Fruit fly (Drosophila melanogaster): ENCODE data around the gene Gba1a.
A peak's percentile ranks its signal among the peaks of the same experiment; 100 is the strongest.

Gba1a gene

dm6 chr3R:23657357-23658318 is 42.8 kb upstream of the Gba1a start (continued):
- TF ChIP-seq Elba2 (GFP tag; optimal IDR thresholded peaks at IDR 0.05), result no peak
- TF ChIP-seq CG4360 (GFP tag; IDR thresholded peaks at IDR 0.05), result peak; percentile 32; the same call in 1 of the 2 replicates
- peak; percentile 84 for TF ChIP-seq ac (GFP tag; optimal IDR thresholded peaks at IDR 0.05)
- peak; percentile 72 for TF ChIP-seq fd64A (GFP tag; optimal IDR thresholded peaks at IDR 0.05)
- TF ChIP-seq PHDP (tag; optimal IDR thresholded peaks at IDR 0.05), result peak; percentile 43
- TF ChIP-seq phol (tag; optimal IDR thresholded peaks at IDR 0.05), result peak; percentile 24
- no peak for TF ChIP-seq dati (GFP tag; IDR thresholded peaks at IDR 0.05)
- TF ChIP-seq CG12104 (GFP tag; optimal IDR thresholded peaks at IDR 0.05), result peak; percentile 52
- no peak for TF ChIP-seq CG18476 (GFP tag; optimal IDR thresholded peaks at IDR 0.05)
- peak; percentile 63 for TF ChIP-seq CG8924 (tag; optimal IDR thresholded peaks at IDR 0.05)
- TF ChIP-seq corto (GFP tag; optimal IDR thresholded peaks at IDR 0.05), result no peak
- TF ChIP-seq sima (GFP tag; optimal IDR thresholded peaks at IDR 0.05), result peak; percentile 28
- TF ChIP-seq CG7928 (GFP tag; optimal IDR thresholded peaks at IDR 0.05), result peak; percentile 38
- TF ChIP-seq CG17359 (tag; optimal IDR thresholded peaks at IDR 0.05), result peak; percentile 61
- peak; percentile 42 for TF ChIP-seq CG2116 (GFP tag; optimal IDR thresholded peaks at IDR 0.05)
- TF ChIP-seq Usf (GFP tag; optimal IDR thresholded peaks at IDR 0.05), result peak; percentile 16
- TF ChIP-seq CG3065 (GFP tag; optimal IDR thresholded peaks at IDR 0.05), result peak; percentile 25
- peak; percentile 52 for TF ChIP-seq CG31365 (tag; optimal IDR thresholded peaks at IDR 0.05)
- no peak for TF ChIP-seq D (optimal IDR thresholded peaks at IDR 0.05)
- peak; percentile 75 for TF ChIP-seq D (GFP tag; optimal IDR thresholded peaks at IDR 0.05)
- peak; percentile 58 for TF ChIP-seq CG4328 (GFP tag; optimal IDR thresholded peaks at IDR 0.05)
- peak; percentile 66 for TF ChIP-seq shn (GFP tag; optimal IDR thresholded peaks at IDR 0.05)
- 0 out of 2 replicates have a peak, but pooled peaks have one; percentile 34 for TF ChIP-seq wdn (GFP tag; IDR thresholded peaks at IDR 0.05)
- TF ChIP-seq Oli (tag; optimal IDR thresholded peaks at IDR 0.05), result peak; percentile 31
- peak; percentile 9 for TF ChIP-seq Antp (GFP tag; optimal IDR thresholded peaks at IDR 0.05)
- peak; percentile 51 for TF ChIP-seq CG6854 (GFP tag; optimal IDR thresholded peaks at IDR 0.05)
- TF ChIP-seq peb (GFP tag; IDR thresholded peaks at IDR 0.05), result no peak
- peak; percentile 50; the same call in 1 of the 2 replicates for TF ChIP-seq CG32767 (GFP tag; IDR thresholded peaks at IDR 0.05)
- peak; percentile 35 for TF ChIP-seq cwo (GFP tag; optimal IDR thresholded peaks at IDR 0.05)
- TF ChIP-seq Ptx1 (GFP tag; IDR thresholded peaks at IDR 0.05), result peak; percentile 61
- TF ChIP-seq ERR (GFP tag; optimal IDR thresholded peaks at IDR 0.05), result no peak
- peak; percentile 38 for TF ChIP-seq trh (GFP tag; optimal IDR thresholded peaks at IDR 0.05)
- TF ChIP-seq CG10462 (GFP tag; optimal IDR thresholded peaks at IDR 0.05), result peak; percentile 58
- TF ChIP-seq CG6765 (GFP tag; optimal IDR thresholded peaks at IDR 0.05), result peak; percentile 62
- no peak for TF ChIP-seq Dfd (GFP tag; optimal IDR thresholded peaks at IDR 0.05)
- peak; percentile 21; the same call in 1 of the 2 replicates for TF ChIP-seq CG4404 (GFP tag; IDR thresholded peaks at IDR 0.05)
- TF ChIP-seq Kr (GFP tag; optimal IDR thresholded peaks at IDR 0.05), result peak; percentile 97
- TF ChIP-seq YL-1 (GFP tag; optimal IDR thresholded peaks at IDR 0.05), result peak; percentile 62
- peak; percentile 62 for TF ChIP-seq CG11723 (GFP tag; optimal IDR thresholded peaks at IDR 0.05)
- TF ChIP-seq CG32772 (GFP tag; IDR thresholded peaks at IDR 0.05), result peak; percentile 65
- TF ChIP-seq jumu (GFP tag; optimal IDR thresholded peaks at IDR 0.05), result peak; percentile 5
- peak; percentile 30 for TF ChIP-seq Mad (GFP tag; optimal IDR thresholded peaks at IDR 0.05)
- TF ChIP-seq CG6683 (GFP tag; optimal IDR thresholded peaks at IDR 0.05), result peak; percentile 45
- TF ChIP-seq gcm (GFP tag; optimal IDR thresholded peaks at IDR 0.05), result peak; percentile 73
- peak; percentile 78 for TF ChIP-seq Side (GFP tag; optimal IDR thresholded peaks at IDR 0.05)
- peak; percentile 87 for TF ChIP-seq CG11398 (GFP tag; optimal IDR thresholded peaks at IDR 0.05)
- TF ChIP-seq mirr (GFP tag; optimal IDR thresholded peaks at IDR 0.05), result peak; percentile 76
- TF ChIP-seq HLH3B (GFP tag; IDR thresholded peaks at IDR 0.05), result peak; percentile 27; the same call in 1 of the 2 replicates
- TF ChIP-seq al (GFP tag; IDR thresholded peaks at IDR 0.05), result peak; percentile 36; the same call in 1 of the 2 replicates
